ENCODE assay signal across 5 worm cellular contexts in genomic region chrIII:12549657-12550056, ce11.
TF ChIP-seq lines count a peak whose summit lies in the region.

No protein-coding gene starts in this region.

TF ChIP-seq in whole organism, L1 larva, 84 proteins besides CTCF, POLR2A, EP300 and RAD21 (continued from another document and continues in another):
- TF ChIP-seq mep-1 (tag; optimal IDR thresholded peaks at IDR 0.05; lab: Kevin White, UChicago) (peak; percentile 51), nhr-85 (tag; lab: Kevin White, UChicago) (peak; percentile 97), fkh-10 (GFP tag; optimal IDR thresholded peaks at IDR 0.05; lab: Kevin White, UChicago) (no peak), sox-4 (tag; optimal IDR thresholded peaks at IDR 0.05; lab: Kevin White, UChicago) (no peak), jun-1 (tag; optimal IDR thresholded peaks at IDR 0.05; lab: Kevin White, UChicago) (peak; percentile 56), lin-39 (tag; optimal IDR thresholded peaks at IDR 0.05; lab: Kevin White, UChicago) (no peak), zip-4 (GFP tag; optimal IDR thresholded peaks at IDR 0.05; lab: Kevin White, UChicago) (peak; percentile 3), swsn-7 (tag; optimal IDR thresholded peaks at IDR 0.05; lab: Kevin White, UChicago) (no peak), xbp-1 (tag; optimal IDR thresholded peaks at IDR 0.05; lab: Kevin White, UChicago) (no peak), mef-2 (tag; optimal IDR thresholded peaks at IDR 0.05; lab: Kevin White, UChicago) (no peak), lin-13 (GFP tag; optimal IDR thresholded peaks at IDR 0.05; lab: Kevin White, UChicago) (no peak), elt-3 (tag; optimal IDR thresholded peaks at IDR 0.05; lab: Kevin White, UChicago) (peak in 5 of 6 experiments; percentile 68 to 96 (median 79)), lin-35 (GFP tag; optimal IDR thresholded peaks at IDR 0.05; lab: Kevin White, UChicago) (peak; percentile 28 to 83), C04F5.9 (tag; optimal IDR thresholded peaks at IDR 0.05; lab: Kevin White, UChicago) (no peak), nhr-71 (tag; optimal IDR thresholded peaks at IDR 0.05; lab: Kevin White, UChicago) (peak; percentile 62), ceh-88 (GFP tag; IDR thresholded peaks at IDR 0.05; lab: Robert Waterston, UW) (no peak), egl-27 (tag; optimal IDR thresholded peaks at IDR 0.05; lab: Kevin White, UChicago) (peak in 1 of 2 experiments; percentile 27), nhr-11 (tag; optimal IDR thresholded peaks at IDR 0.05; lab: Kevin White, UChicago) (peak; percentile 19), pax-3 (tag; optimal IDR thresholded peaks at IDR 0.05; lab: Kevin White, UChicago) (no peak), lin-14 (GFP tag; optimal IDR thresholded peaks at IDR 0.05; lab: Kevin White, UChicago) (peak; percentile 86), unc-130 (tag; optimal IDR thresholded peaks at IDR 0.05; lab: Kevin White, UChicago) (peak; percentile 7), fos-1 (tag; optimal IDR thresholded peaks at IDR 0.05; lab: Kevin White, UChicago) (peak; percentile 2), unc-30 (tag; optimal IDR thresholded peaks at IDR 0.05; lab: Kevin White, UChicago) (no peak), ets-5 (GFP tag; IDR thresholded peaks at IDR 0.05; lab: Robert Waterston, UW) (no peak), aha-1 (tag; optimal IDR thresholded peaks at IDR 0.05; lab: Kevin White, UChicago) (no peak), egl-13 (tag; optimal IDR thresholded peaks at IDR 0.05; lab: Kevin White, UChicago) (no peak), vab-15 (tag; optimal IDR thresholded peaks at IDR 0.05; lab: Kevin White, UChicago) (no peak)

TF ChIP-seq in whole organism, L2 larva, 48 proteins besides CTCF, POLR2A, EP300 and RAD21 (continued from another document):
- TF ChIP-seq ceh-16 (tag; optimal IDR thresholded peaks at IDR 0.05; lab: Kevin White, UChicago) (no peak), sem-4 (tag; optimal IDR thresholded peaks at IDR 0.05; lab: Kevin White, UChicago) (peak; percentile 70), aly-2 (tag; optimal IDR thresholded peaks at IDR 0.05; lab: Kevin White, UChicago) (no peak), mdl-1 (tag; optimal IDR thresholded peaks at IDR 0.05; lab: Kevin White, UChicago) (peak in 1 of 2 experiments; percentile 63), lin-11 (tag; optimal IDR thresholded peaks at IDR 0.05; lab: Kevin White, UChicago) (no peak), crh-2 (tag; optimal IDR thresholded peaks at IDR 0.05; lab: Kevin White, UChicago) (peak; percentile 82), unc-39 (tag; optimal IDR thresholded peaks at IDR 0.05; lab: Kevin White, UChicago) (no peak), lin-13 (GFP tag; optimal IDR thresholded peaks at IDR 0.05; lab: Kevin White, UChicago) (peak; percentile 22), ceh-82 (tag; optimal IDR thresholded peaks at IDR 0.05; lab: Kevin White, UChicago) (no peak), R02D3.7 (tag; optimal IDR thresholded peaks at IDR 0.05; lab: Kevin White, UChicago) (no peak), fos-1 (tag; optimal IDR thresholded peaks at IDR 0.05; lab: Kevin White, UChicago) (peak; percentile 81), ztf-4 (tag; optimal IDR thresholded peaks at IDR 0.05; lab: Kevin White, UChicago) (peak; percentile 74), snpc-4 (tag; optimal IDR thresholded peaks at IDR 0.05; lab: Kevin White, UChicago) (no peak), ztf-1 (GFP tag; conservative IDR thresholded peaks at IDR 0.05; lab: Robert Waterston, UW) (no peak), mbf-1 (tag; optimal IDR thresholded peaks at IDR 0.05; lab: Kevin White, UChicago) (no peak), nhr-25 (tag; optimal IDR thresholded peaks at IDR 0.05; lab: Kevin White, UChicago) (peak; percentile 82)

TF ChIP-seq in whole organism, L3 larva, 47 proteins besides CTCF, POLR2A, EP300 and RAD21 (continued from another document):
- TF ChIP-seq jun-1 (tag; optimal IDR thresholded peaks at IDR 0.05; lab: Kevin White, UChicago): peak; percentile 93
- TF ChIP-seq egl-27 (tag; optimal IDR thresholded peaks at IDR 0.05; lab: Kevin White, UChicago): no peak
- TF ChIP-seq ceh-16 (tag; optimal IDR thresholded peaks at IDR 0.05; lab: Kevin White, UChicago): no peak
- peak; percentile 12 for TF ChIP-seq nhr-28 (tag; optimal IDR thresholded peaks at IDR 0.05; lab: Kevin White, UChicago)
- no peak for TF ChIP-seq lin-15B (tag; optimal IDR thresholded peaks at IDR 0.05; lab: Kevin White, UChicago)
- TF ChIP-seq fkh-10 (GFP tag; optimal IDR thresholded peaks at IDR 0.05; lab: Kevin White, UChicago): no peak
- TF ChIP-seq tbx-2 (tag; optimal IDR thresholded peaks at IDR 0.05; lab: Kevin White, UChicago): no peak
- no peak for TF ChIP-seq mml-1 (tag; optimal IDR thresholded peaks at IDR 0.05; lab: Kevin White, UChicago)
- peak; percentile 96 for TF ChIP-seq pqm-1 (tag; optimal IDR thresholded peaks at IDR 0.05; lab: Kevin White, UChicago)
- no peak for TF ChIP-seq snpc-4 (tag; optimal IDR thresholded peaks at IDR 0.05; lab: Kevin White, UChicago)
- TF ChIP-seq ztf-4 (tag; optimal IDR thresholded peaks at IDR 0.05; lab: Kevin White, UChicago): peak; percentile 30
- TF ChIP-seq unc-39 (tag; optimal IDR thresholded peaks at IDR 0.05; lab: Kevin White, UChicago): no peak

TF ChIP-seq in whole organism, L4 larva, 104 proteins besides CTCF, POLR2A, EP300 and RAD21 (continued from another document):
- TF ChIP-seq mep-1 (tag; optimal IDR thresholded peaks at IDR 0.05; lab: Kevin White, UChicago) (peak; percentile 78), nhr-77 (tag; optimal IDR thresholded peaks at IDR 0.05; lab: Kevin White, UChicago) (peak; percentile 10), zfp-2 (tag; optimal IDR thresholded peaks at IDR 0.05; lab: Kevin White, UChicago) (no peak), nhr-25 (tag; optimal IDR thresholded peaks at IDR 0.05; lab: Kevin White, UChicago; ENCODE audit: borderline replicate concordance, insufficient read depth) (peak; percentile 30), ztf-7 (tag; optimal IDR thresholded peaks at IDR 0.05; lab: Kevin White, UChicago) (no peak), aly-2 (tag; optimal IDR thresholded peaks at IDR 0.05; lab: Kevin White, UChicago) (no peak), hmg-1.1 (GFP tag; IDR thresholded peaks at IDR 0.05; lab: Robert Waterston, UW) (peak; percentile 54; the same call in 1 of the 2 replicates), lin-13 (GFP tag; optimal IDR thresholded peaks at IDR 0.05; lab: Kevin White, UChicago) (peak; percentile 29), lim-7 (GFP tag; IDR thresholded peaks at IDR 0.05; lab: Robert Waterston, UW) (no peak), dpl-1 (GFP tag; optimal IDR thresholded peaks at IDR 0.05; lab: Kevin White, UChicago) (peak; percentile 44), dmd-8 (GFP tag; IDR thresholded peaks at IDR 0.05; lab: Robert Waterston, UW) (no peak), ama-1 (optimal IDR thresholded peaks at IDR 0.05; lab: Kevin White, UChicago) (no peak), set-16 (GFP tag; IDR thresholded peaks at IDR 0.05; lab: Robert Waterston, UW) (peak; percentile 78; the same call in 1 of the 2 replicates), mxl-3 (GFP tag; optimal IDR thresholded peaks at IDR 0.05; lab: Kevin White, UChicago) (peak; percentile 93), mes-2 (tag; optimal IDR thresholded peaks at IDR 0.05; lab: Kevin White, UChicago; ENCODE audit: poor library complexity, severe bottlenecking) (peak; percentile 40), lin-39 (tag; optimal IDR thresholded peaks at IDR 0.05; lab: Kevin White, UChicago) (no peak), ceh-82 (tag; optimal IDR thresholded peaks at IDR 0.05; lab: Kevin White, UChicago) (no peak), ztf-11 (tag; optimal IDR thresholded peaks at IDR 0.05; lab: Kevin White, UChicago) (no peak), egl-27 (tag; optimal IDR thresholded peaks at IDR 0.05; lab: Kevin White, UChicago) (no peak), egl-43 (GFP tag; IDR thresholded peaks at IDR 0.05; lab: Robert Waterston, UW) (no peak), ceh-44 (GFP tag; IDR thresholded peaks at IDR 0.05; lab: Robert Waterston, UW) (no peak), T26A8.4 (GFP tag; IDR thresholded peaks at IDR 0.05; lab: Robert Waterston, UW) (peak; percentile 82), tra-1 (GFP tag; IDR thresholded peaks at IDR 0.05; lab: Robert Waterston, UW) (peak; percentile 4; the same call in 1 of the 2 replicates), hif-1 (tag; optimal IDR thresholded peaks at IDR 0.05; lab: Kevin White, UChicago) (peak in 1 of 2 experiments; percentile 30), cey-2 (tag; optimal IDR thresholded peaks at IDR 0.05; lab: Kevin White, UChicago; ENCODE audit: borderline replicate concordance, insufficient read depth) (peak; percentile 46), nhr-41 (GFP tag; IDR thresholded peaks at IDR 0.05; lab: Robert Waterston, UW) (0 out of 2 replicates have a peak, but pooled peaks have one; percentile 6), hlh-30 (tag; optimal IDR thresholded peaks at IDR 0.05; lab: Kevin White, UChicago; ENCODE audit: insufficient read depth) (peak; percentile 93), nhr-10 (tag; optimal IDR thresholded peaks at IDR 0.05; lab: Kevin White, UChicago) (peak; percentile 77), nhr-111 (GFP tag; optimal IDR thresholded peaks at IDR 0.05; lab: Kevin White, UChicago) (no peak), attf-4 (tag; optimal IDR thresholded peaks at IDR 0.05; lab: Kevin White, UChicago) (no peak)

TF ChIP-seq in whole organism, young adult, 124 proteins besides CTCF, POLR2A, EP300 and RAD21 (continued from another document):
- TF ChIP-seq attf-6 (GFP tag; IDR thresholded peaks at IDR 0.05; lab: Robert Waterston, UW) (no peak), hsf-1 (GFP tag; IDR thresholded peaks at IDR 0.05; lab: Robert Waterston, UW) (0 out of 2 replicates have a peak, but pooled peaks have one; percentile 37), efl-1 (GFP tag; optimal IDR thresholded peaks at IDR 0.05; lab: Kevin White, UChicago) (no peak), nhr-120 (GFP tag; IDR thresholded peaks at IDR 0.05; lab: Robert Waterston, UW) (no peak), tbx-9 (tag; optimal IDR thresholded peaks at IDR 0.05; lab: Kevin White, UChicago; ENCODE audit: borderline replicate concordance) (no peak), rec-8 (tag; optimal IDR thresholded peaks at IDR 0.05; lab: Kevin White, UChicago) (no peak), Y95B8A.8 (GFP tag; IDR thresholded peaks at IDR 0.05; lab: Robert Waterston, UW) (no peak), madf-10 (tag; optimal IDR thresholded peaks at IDR 0.05; lab: Kevin White, UChicago) (no peak), F52B5.7 (tag; optimal IDR thresholded peaks at IDR 0.05; lab: Kevin White, UChicago) (no peak), Y56A3A.18 (GFP tag; IDR thresholded peaks at IDR 0.05; lab: Robert Waterston, UW) (0 out of 2 replicates have a peak, but pooled peaks have one; percentile 17), B0035.1 (tag; optimal IDR thresholded peaks at IDR 0.05; lab: Kevin White, UChicago) (no peak), madf-8 (GFP tag; conservative IDR thresholded peaks at IDR 0.05; lab: Robert Waterston, UW) (no peak), chd-7 (tag; optimal IDR thresholded peaks at IDR 0.05; lab: Kevin White, UChicago) (peak; percentile 73), ccch-3 (GFP tag; optimal IDR thresholded peaks at IDR 0.05; lab: Kevin White, UChicago) (no peak), hmg-1.2 (GFP tag; IDR thresholded peaks at IDR 0.05; lab: Robert Waterston, UW) (peak; percentile 71), dox-1 (GFP tag; IDR thresholded peaks at IDR 0.05; lab: Robert Waterston, UW) (peak; percentile 81), aptf-3 (GFP tag; IDR thresholded peaks at IDR 0.05; lab: Robert Waterston, UW) (no peak), sdz-38 (tag; optimal IDR thresholded peaks at IDR 0.05; lab: Kevin White, UChicago) (no peak), pbrm-1 (GFP tag; IDR thresholded peaks at IDR 0.05; lab: Robert Waterston, UW) (peak; percentile 57; the same call in 1 of the 2 replicates), K12H6.12 (tag; optimal IDR thresholded peaks at IDR 0.05; lab: Kevin White, UChicago) (no peak), aptf-2 (GFP tag; conservative IDR thresholded peaks at IDR 0.05; lab: Robert Waterston, UW) (no peak), repo-1 (tag; optimal IDR thresholded peaks at IDR 0.05; lab: Kevin White, UChicago) (peak; percentile 66), F55B11.4 (tag; optimal IDR thresholded peaks at IDR 0.05; lab: Kevin White, UChicago; ENCODE audit: borderline replicate concordance, insufficient read depth) (no peak), K11D2.4 (GFP tag; IDR thresholded peaks at IDR 0.05; lab: Robert Waterston, UW) (no peak), F22D6.2 (tag; optimal IDR thresholded peaks at IDR 0.05; lab: Kevin White, UChicago) (no peak), ZK185.1 (tag; optimal IDR thresholded peaks at IDR 0.05; lab: Kevin White, UChicago; ENCODE audit: poor library complexity, severe bottlenecking) (peak; percentile 33), somi-1 (GFP tag; optimal IDR thresholded peaks at IDR 0.05; lab: Kevin White, UChicago) (peak; percentile 94), nhr-90 (tag; optimal IDR thresholded peaks at IDR 0.05; lab: Kevin White, UChicago) (no peak), attf-3 (GFP tag; conservative IDR thresholded peaks at IDR 0.05; lab: Robert Waterston, UW) (no peak), egrh-3 (GFP tag; IDR thresholded peaks at IDR 0.05; lab: Robert Waterston, UW) (peak; percentile 75), rpc-1 (optimal IDR thresholded peaks at IDR 0.05; lab: Kevin White, UChicago) (no peak), rpc-1 (tag; optimal IDR thresholded peaks at IDR 0.05; lab: Kevin White, UChicago) (no peak), B0336.3 (GFP tag; IDR thresholded peaks at IDR 0.05; lab: Robert Waterston, UW) (peak; percentile 93), let-607 (tag; optimal IDR thresholded peaks at IDR 0.05; lab: Kevin White, UChicago) (peak in 1 of 2 experiments; percentile 2), nfya-2 (GFP tag; IDR thresholded peaks at IDR 0.05; lab: Robert Waterston, UW) (no peak), mes-4 (tag; optimal IDR thresholded peaks at IDR 0.05; lab: Kevin White, UChicago) (no peak), nhr-80 (tag; optimal IDR thresholded peaks at IDR 0.05; lab: Kevin White, UChicago) (peak; percentile 75), dpl-1 (GFP tag; optimal IDR thresholded peaks at IDR 0.05; lab: Kevin White, UChicago) (no peak), zfh-2 (GFP tag; conservative IDR thresholded peaks at IDR 0.05; lab: Robert Waterston, UW) (no peak), lsl-1 (GFP tag; optimal IDR thresholded peaks at IDR 0.05; lab: Kevin White, UChicago) (no peak), snpc-3.4 (tag; optimal IDR thresholded peaks at IDR 0.05; lab: Kevin White, UChicago) (no peak), mcd-1 (GFP tag; IDR thresholded peaks at IDR 0.05; lab: Robert Waterston, UW) (peak; percentile 59), F57C9.4 (tag; optimal IDR thresholded peaks at IDR 0.05; lab: Kevin White, UChicago) (no peak), nhr-27 (tag; optimal IDR thresholded peaks at IDR 0.05; lab: Kevin White, UChicago) (no peak), F39B2.1 (GFP tag; IDR thresholded peaks at IDR 0.05; lab: Robert Waterston, UW) (no peak), Y67H2A.10 (GFP tag; conservative IDR thresholded peaks at IDR 0.05; lab: Robert Waterston, UW) (no peak), ekl-4 (GFP tag; IDR thresholded peaks at IDR 0.05; lab: Robert Waterston, UW) (peak; percentile 59; the same call in 1 of the 2 replicates), lin-40 (tag; optimal IDR thresholded peaks at IDR 0.05; lab: Kevin White, UChicago) (peak; percentile 52), ceh-100 (GFP tag; IDR thresholded peaks at IDR 0.05; lab: Robert Waterston, UW) (no peak), lsy-27 (tag; optimal IDR thresholded peaks at IDR 0.05; lab: Kevin White, UChicago; ENCODE audit: borderline replicate concordance, insufficient read depth) (no peak), ztf-26 (tag; optimal IDR thresholded peaks at IDR 0.05; lab: Kevin White, UChicago) (peak; percentile 94), snpc-1.3 (tag; optimal IDR thresholded peaks at IDR 0.05; lab: Kevin White, UChicago; ENCODE audit: insufficient read depth) (no peak), him-1 (tag; optimal IDR thresholded peaks at IDR 0.05; lab: Kevin White, UChicago) (no peak), let-526 (GFP tag; IDR thresholded peaks at IDR 0.05; lab: Robert Waterston, UW) (0 out of 2 replicates have a peak, but pooled peaks have one; percentile 16), ztf-6 (GFP tag; IDR thresholded peaks at IDR 0.05; lab: Robert Waterston, UW) (no peak), Y53F4B.3 (GFP tag; IDR thresholded peaks at IDR 0.05; lab: Robert Waterston, UW) (no peak), tlf-1 (GFP tag; optimal IDR thresholded peaks at IDR 0.05; lab: Kevin White, UChicago) (peak; percentile 73)
